Fruit fly (Drosophila melanogaster): Measurements from ENCODE around the gene Pgant5.

Pgant5 gene

dm6 chr2L:5092992-5093695, at the start of gene Pgant5 (continued):
- TF ChIP-seq Atf-2 (GFP tag; optimal IDR thresholded peaks at IDR 0.05) (no peak), CG18599 (GFP tag; optimal IDR thresholded peaks at IDR 0.05) (peak; percentile 41), grn (GFP tag; optimal IDR thresholded peaks at IDR 0.05) (no peak), Dref (GFP tag; IDR thresholded peaks at IDR 0.05) (peak; percentile 54), Dfd (GFP tag; optimal IDR thresholded peaks at IDR 0.05) (peak in 1 of 2 experiments; percentile 47), CG10209 (GFP tag; optimal IDR thresholded peaks at IDR 0.05) (no peak), caup (GFP tag; optimal IDR thresholded peaks at IDR 0.05; ENCODE audit: severe bottlenecking) (no peak), NK7.1 (GFP tag; optimal IDR thresholded peaks at IDR 0.05) (no peak), CG5953 (GFP tag; IDR thresholded peaks at IDR 0.05) (no peak), D (optimal IDR thresholded peaks at IDR 0.05) (peak; percentile 80), D (GFP tag; optimal IDR thresholded peaks at IDR 0.05) (no peak), MESR4 (GFP tag; optimal IDR thresholded peaks at IDR 0.05) (peak; percentile 82), CG8478 (optimal IDR thresholded peaks at IDR 0.05) (peak; percentile 98), CG9609 (GFP tag; optimal IDR thresholded peaks at IDR 0.05) (peak; percentile 17), cg (GFP tag; optimal IDR thresholded peaks at IDR 0.05) (peak; percentile 100), CrebB (tag; optimal IDR thresholded peaks at IDR 0.05) (peak; percentile 19), Spps (tag; optimal IDR thresholded peaks at IDR 0.05) (no peak), Dip3 (GFP tag; optimal IDR thresholded peaks at IDR 0.05) (no peak), CG8765 (GFP tag; IDR thresholded peaks at IDR 0.05) (no peak), CG7556 (GFP tag; optimal IDR thresholded peaks at IDR 0.05) (peak; percentile 12), CG12942 (GFP tag; optimal IDR thresholded peaks at IDR 0.05) (no peak), lov (optimal IDR thresholded peaks at IDR 0.05) (no peak), lov (GFP tag; IDR thresholded peaks at IDR 0.05) (no peak), insv (GFP tag; optimal IDR thresholded peaks at IDR 0.05) (peak in 1 of 2 experiments; percentile 90), Neu2 (GFP tag; optimal IDR thresholded peaks at IDR 0.05; ENCODE audit: borderline replicate concordance) (no peak), CG12769 (tag; optimal IDR thresholded peaks at IDR 0.05) (peak; percentile 33), tx (GFP tag; optimal IDR thresholded peaks at IDR 0.05) (peak; percentile 3), twi (tag; optimal IDR thresholded peaks at IDR 0.05) (peak; percentile 66), bsh (GFP tag; optimal IDR thresholded peaks at IDR 0.05) (peak; percentile 0 to 31), CG17829 (tag; optimal IDR thresholded peaks at IDR 0.05) (no peak), Bgb (GFP tag; IDR thresholded peaks at IDR 0.05; ENCODE audit: partially characterized antibody) (peak; percentile 31; the same call in 1 of the 2 replicates), pnt (GFP tag; optimal IDR thresholded peaks at IDR 0.05) (no peak), sqz (GFP tag; optimal IDR thresholded peaks at IDR 0.05) (no peak), gcm (GFP tag; optimal IDR thresholded peaks at IDR 0.05) (peak; percentile 55), HLH54F (GFP tag; optimal IDR thresholded peaks at IDR 0.05) (peak; percentile 4), YL-1 (GFP tag; optimal IDR thresholded peaks at IDR 0.05) (peak; percentile 48), vfl (GFP tag; optimal IDR thresholded peaks at IDR 0.05) (no peak), sob (GFP tag; IDR thresholded peaks at IDR 0.05) (peak; percentile 52; the same call in 1 of the 2 replicates), gfzf (GFP tag; optimal IDR thresholded peaks at IDR 0.05) (peak; percentile 69), cato (GFP tag; optimal IDR thresholded peaks at IDR 0.05; ENCODE audit: borderline replicate concordance) (no peak), z (GFP tag; IDR thresholded peaks at IDR 0.05) (0 out of 3 replicates have a peak, but pooled peaks have one; percentile 17), CG10267 (tag; optimal IDR thresholded peaks at IDR 0.05) (no peak), pzg (GFP tag; optimal IDR thresholded peaks at IDR 0.05) (peak; percentile 36), eyg (GFP tag; optimal IDR thresholded peaks at IDR 0.05) (no peak), CG8924 (tag; optimal IDR thresholded peaks at IDR 0.05) (peak; percentile 36), CG7839 (tag; optimal IDR thresholded peaks at IDR 0.05) (no peak), zen (tag; optimal IDR thresholded peaks at IDR 0.05) (no peak), aop (GFP tag; IDR thresholded peaks at IDR 0.05) (no peak), CG31365 (tag; optimal IDR thresholded peaks at IDR 0.05) (no peak), CG31388 (GFP tag; optimal IDR thresholded peaks at IDR 0.05) (no peak)
